Worm (Caenorhabditis elegans): Measurements from ENCODE around the gene rpl-20.
A peak's percentile ranks its signal among the peaks of the same experiment; 100 is the strongest.
"Not testable (repeated sequence)": the region's sequence is repeated elsewhere in the genome, so short reads cannot be mapped to it uniquely, and the experiment has no call there.

rpl-20 gene

ce11 chrIV:4725478-4725920, 24.1 kb downstream of the rpl-20 start:
- peak; percentile 73 for TF ChIP-seq elt-2 (tag; optimal IDR thresholded peaks at IDR 0.05)
- TF ChIP-seq nfya-1 (tag; optimal IDR thresholded peaks at IDR 0.05; ENCODE audit: insufficient read depth), result peak; percentile 58
- TF ChIP-seq lin-15B (tag; optimal IDR thresholded peaks at IDR 0.05), result peak; percentile 60
- TF ChIP-seq ztf-4 (tag; optimal IDR thresholded peaks at IDR 0.05), result peak; percentile 0
- peak; percentile 37 for TF ChIP-seq nhr-77 (tag; optimal IDR thresholded peaks at IDR 0.05)
- peak; percentile 88 for TF ChIP-seq lsy-12 (tag; optimal IDR thresholded peaks at IDR 0.05)
- TF ChIP-seq nhr-43 (tag; optimal IDR thresholded peaks at IDR 0.05; ENCODE audit: poor library complexity, severe bottlenecking), result peak; percentile 64
- TF ChIP-seq R02D3.7 (tag; optimal IDR thresholded peaks at IDR 0.05), result peak; percentile 76
- peak; percentile 70 for TF ChIP-seq ceh-28 (tag; optimal IDR thresholded peaks at IDR 0.05)
- peak; percentile 43 for TF ChIP-seq nhr-25 (tag; optimal IDR thresholded peaks at IDR 0.05)
- peak; percentile 77 for TF ChIP-seq nhr-11 (tag; optimal IDR thresholded peaks at IDR 0.05)
- TF ChIP-seq hmg-11 (tag; optimal IDR thresholded peaks at IDR 0.05), result peak; percentile 7
- peak; percentile 73 for TF ChIP-seq nhr-23 (tag; optimal IDR thresholded peaks at IDR 0.05)
- peak; percentile 77 for TF ChIP-seq tbx-2 (tag; optimal IDR thresholded peaks at IDR 0.05)
- TF ChIP-seq pha-4 (tag; optimal IDR thresholded peaks at IDR 0.05), result peak; percentile 6
- peak; percentile 60 for TF ChIP-seq ZK546.5 (tag; optimal IDR thresholded peaks at IDR 0.05)

- TF ChIP-seq nfya-1 (tag; optimal IDR thresholded peaks at IDR 0.05; ENCODE audit: insufficient read depth), result no peak
- TF ChIP-seq nhr-25 (tag; optimal IDR thresholded peaks at IDR 0.05), result no peak
- no peak for TF ChIP-seq lin-15B (tag; optimal IDR thresholded peaks at IDR 0.05)
- no peak for TF ChIP-seq elt-1 (tag; optimal IDR thresholded peaks at IDR 0.05)
- TF ChIP-seq tbx-2 (tag; optimal IDR thresholded peaks at IDR 0.05), result no peak
- no peak for TF ChIP-seq ztf-4 (tag; optimal IDR thresholded peaks at IDR 0.05)
- no peak for TF ChIP-seq ztf-11 (tag; optimal IDR thresholded peaks at IDR 0.05)
- TF ChIP-seq pha-4 (tag; optimal IDR thresholded peaks at IDR 0.05), result no peak
- no peak for TF ChIP-seq lin-39 (tag; optimal IDR thresholded peaks at IDR 0.05)
- TF ChIP-seq ZK546.5 (tag; optimal IDR thresholded peaks at IDR 0.05), result no peak
- no peak for TF ChIP-seq mdl-1 (tag; optimal IDR thresholded peaks at IDR 0.05)
- no peak for TF ChIP-seq nhr-12 (tag; optimal IDR thresholded peaks at IDR 0.05)
- TF ChIP-seq nhr-43 (tag; optimal IDR thresholded peaks at IDR 0.05; ENCODE audit: poor library complexity, severe bottlenecking), result no peak
- no peak for TF ChIP-seq mml-1 (tag; optimal IDR thresholded peaks at IDR 0.05)
- no peak for TF ChIP-seq skn-1 (tag; optimal IDR thresholded peaks at IDR 0.05)
- no peak for TF ChIP-seq fkh-2 (tag; optimal IDR thresholded peaks at IDR 0.05)
- TF ChIP-seq ceh-9 (tag; optimal IDR thresholded peaks at IDR 0.05), result no peak
- no peak for TF ChIP-seq fos-1 (tag; optimal IDR thresholded peaks at IDR 0.05)
- TF ChIP-seq lsy-12 (tag; optimal IDR thresholded peaks at IDR 0.05), result no peak
Observed at ce11 chrIV:4724562-4724961, 25.0 kb downstream of the rpl-20 start, which contains the start of gene K08F11.1. Gene K08F11.1 (plus strand): TSS chrIV:4724862.

ce11 chrIV:4723687-4724086, 25.9 kb downstream of the rpl-20 start:
- TF ChIP-seq unc-39 (tag; optimal IDR thresholded peaks at IDR 0.05), result no peak
- TF ChIP-seq elt-3 (tag; optimal IDR thresholded peaks at IDR 0.05), result no peak
- TF ChIP-seq R02D3.7 (tag; optimal IDR thresholded peaks at IDR 0.05), result no peak
- TF ChIP-seq snpc-4 (tag; optimal IDR thresholded peaks at IDR 0.05), result no peak
- no peak for TF ChIP-seq jun-1 (tag; optimal IDR thresholded peaks at IDR 0.05)
- TF ChIP-seq unc-62 (GFP tag; optimal IDR thresholded peaks at IDR 0.05), result no peak
- no peak for TF ChIP-seq aly-2 (tag; optimal IDR thresholded peaks at IDR 0.05)
- TF ChIP-seq lin-15B (tag; optimal IDR thresholded peaks at IDR 0.05), result no peak

- TF ChIP-seq lin-15B (tag; optimal IDR thresholded peaks at IDR 0.05), result peak; percentile 19
- peak; percentile 1 for TF ChIP-seq elt-2 (tag; optimal IDR thresholded peaks at IDR 0.05)
- peak; percentile 27 for TF ChIP-seq tbx-2 (tag; optimal IDR thresholded peaks at IDR 0.05)
- TF ChIP-seq nfya-1 (tag; optimal IDR thresholded peaks at IDR 0.05; ENCODE audit: insufficient read depth), result peak; percentile 22
Observed at ce11 chrIV:4720522-4720921, 29.1 kb downstream of the rpl-20 start.

ce11 chrIV:4715785-4716184, 33.8 kb downstream of the rpl-20 start, which contains the start of gene miro-1:
Gene miro-1 (minus strand): TSS chrIV:4715807.
- not testable (repeated sequence) for TF ChIP-seq daf-12, nhr-67, ztf-11 (tag; optimal IDR thresholded peaks at IDR 0.05)

Data from whole organism, L3 larva.